Worm (Caenorhabditis elegans): ENCODE data around the gene F11A10.5.

DNA sequence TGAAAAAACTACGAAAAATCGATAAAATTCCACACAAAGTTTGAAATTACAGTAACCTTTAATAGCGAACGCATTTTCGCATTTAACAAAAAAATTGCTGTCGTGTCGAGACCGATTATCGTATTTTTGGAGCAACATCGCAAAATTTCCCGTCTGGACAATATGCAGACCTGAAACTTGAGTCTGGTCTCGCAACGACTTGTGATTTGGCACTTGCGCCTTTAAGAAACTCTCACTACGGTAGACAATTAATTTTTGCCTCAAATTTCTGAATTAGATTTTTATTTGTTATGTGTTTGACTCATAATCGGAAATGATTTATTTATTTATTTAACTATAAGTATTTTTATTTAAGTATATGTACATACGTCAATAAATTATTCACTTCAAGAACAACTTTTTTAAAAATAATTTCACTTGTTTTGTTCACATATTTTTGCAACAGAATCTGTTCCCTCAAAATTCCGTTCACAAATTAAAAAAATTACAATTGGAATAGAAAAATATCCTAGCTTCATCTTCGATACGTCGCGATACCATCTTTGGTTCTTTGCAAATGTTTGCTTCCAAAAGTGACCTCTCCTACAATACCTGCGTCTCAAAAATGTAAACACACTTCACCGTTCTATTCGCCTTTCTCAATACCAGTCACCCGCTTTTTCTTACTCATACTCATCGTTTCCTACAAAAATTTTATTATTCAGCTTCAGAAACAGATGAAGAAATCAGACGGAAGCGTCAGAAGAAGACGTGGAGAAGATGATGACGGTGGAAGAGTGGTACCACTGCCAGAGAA is 46.2 kb upstream of the F11A10.5 start, which contains the start of gene T12G3.4:
- TF ChIP-seq ztf-11 (tag; optimal IDR thresholded peaks at IDR 0.05) (no peak), cnd-1 (tag; optimal IDR thresholded peaks at IDR 0.05) (no peak), mab-5 (tag; optimal IDR thresholded peaks at IDR 0.05) (no peak), ces-1 (GFP tag; optimal IDR thresholded peaks at IDR 0.05) (no peak), sem-2 (GFP tag; optimal IDR thresholded peaks at IDR 0.05) (no peak)

Measured in whole organism, mixed stage, embryonic.